Worm (Caenorhabditis elegans): ENCODE data around the gene srh-219.

- TF ChIP-seq elt-2 (tag; optimal IDR thresholded peaks at IDR 0.05), result peak; percentile 81
- no peak for TF ChIP-seq nhr-67 (tag; optimal IDR thresholded peaks at IDR 0.05)
- no peak for TF ChIP-seq lin-15B (tag; optimal IDR thresholded peaks at IDR 0.05)
- peak; percentile 77 for TF ChIP-seq pqm-1 (tag; optimal IDR thresholded peaks at IDR 0.05)
- TF ChIP-seq nhr-43 (tag; optimal IDR thresholded peaks at IDR 0.05; ENCODE audit: poor library complexity, severe bottlenecking), result no peak
- no peak for TF ChIP-seq nhr-77 (tag; optimal IDR thresholded peaks at IDR 0.05)
- TF ChIP-seq snpc-4 (tag; optimal IDR thresholded peaks at IDR 0.05), result no peak
Measured at ce11 chrV:15448408-15448807, 46.9 kb upstream of the srh-219 start, which contains the start of gene T26H5.4.

Data from whole organism, L3 larva.